Worm (Caenorhabditis elegans) whole organism, L1 larva: ENCODE data around the gene F48E3.6.

Source experiments
- C04F5.9 ChIP-seq: sonication (generic microtip); optimal IDR thresholded peaks from 2 replicates; lab custom pipeline; 2016; ENCODE audit warnings: missing genetic modification characterization, missing compliant biosample characterization
- C16A3.4 ChIP-seq: fragments of 150-350 bp; optimal IDR thresholded peaks from 2 replicates; lab custom pipeline; 2014; ENCODE audit warnings: missing biosample characterization, missing genetic modification characterization
- C34B4.2 ChIP-seq: sonication (generic microtip); optimal IDR thresholded peaks from 2 replicates; lab custom pipeline; 2017; ENCODE audit warnings: mild to moderate bottlenecking, missing genetic modification characterization, missing compliant biosample characterization
- F16B12.6 ChIP-seq: fragments of 150-350 bp; optimal IDR thresholded peaks from 2 replicates; lab custom pipeline; 2014; ENCODE audit warnings: missing biosample characterization, missing genetic modification characterization
- Y116A8C.19 ChIP-seq: sonication (generic microtip); optimal IDR thresholded peaks from 2 replicates; lab custom pipeline; 2016; ENCODE audit warnings: missing compliant biosample characterization, missing genetic modification characterization, borderline replicate concordance
- aly-2 ChIP-seq: fragments of 150-350 bp; optimal IDR thresholded peaks from 2 replicates; lab custom pipeline; 2014; ENCODE audit warnings: missing biosample characterization, missing genetic modification characterization
- ama-1 ChIP-seq: fragments of 150-350 bp; optimal IDR thresholded peaks from 2 replicates; lab custom pipeline; 2014
- ceh-63 ChIP-seq: fragments of 200-800 bp; sonication (Bioruptor generic); optimal IDR thresholded peaks from 2 replicates; lab custom pipeline; 2018; ENCODE audit warnings: mild to moderate bottlenecking, missing genetic modification characterization, missing compliant biosample characterization
- ceh-82 ChIP-seq, 3 experiments: fragments of 150-350 bp in 1 of 3; sonication (generic microtip) in 2 of 3; optimal IDR thresholded peaks; 2 replicates each; lab custom pipeline; 2014 to 2017; ENCODE audit warnings: missing biosample characterization in 3 of 3, missing genetic modification characterization in 3 of 3
- ceh-90 ChIP-seq: sonication (generic microtip); optimal IDR thresholded peaks from 2 replicates; lab custom pipeline; 2016; ENCODE audit warnings: missing genetic modification characterization, missing compliant biosample characterization
- ces-1 ChIP-seq: fragments of 150-350 bp; optimal IDR thresholded peaks from 2 replicates; lab custom pipeline; 2014; ENCODE audit warnings: missing biosample characterization, missing genetic modification reagents, missing genetic modification characterization
- dpl-1 ChIP-seq, 3 experiments: fragments of 150-350 bp in 2 of 3; sonication (generic microtip) in 1 of 3; optimal IDR thresholded peaks; 2 replicates each; lab custom pipeline; 2014 to 2017; ENCODE audit warnings: missing biosample characterization in 3 of 3, missing genetic modification characterization in 3 of 3, missing genetic modification reagents in 3 of 3
- dsc-1 ChIP-seq: sonication (generic microtip); optimal IDR thresholded peaks from 2 replicates; lab custom pipeline; 2016; ENCODE audit warnings: mild to moderate bottlenecking, missing genetic modification characterization, missing compliant biosample characterization
- egl-13 ChIP-seq: sonication (generic microtip); optimal IDR thresholded peaks from 2 replicates; lab custom pipeline; 2016; ENCODE audit warnings: missing genotype, missing genetic modification reagents, missing genetic modification characterization, missing compliant biosample characterization
- elt-2 ChIP-seq: sonication (generic microtip); optimal IDR thresholded peaks from 2 replicates; lab custom pipeline; 2016; ENCODE audit warnings: missing genetic modification characterization, mild to moderate bottlenecking, inconsistent platforms, missing compliant biosample characterization, missing genetic modification reagents
- ets-5 ChIP-seq: fragments of 200-800 bp; sonication (Bioruptor generic); IDR thresholded peaks from 2 replicates; pipeline ENCODE4 v1.3.6; 2022; ENCODE audit warnings: missing genetic modification characterization, missing compliant biosample characterization
- fkh-4 ChIP-seq: sonication (generic microtip); optimal IDR thresholded peaks from 2 replicates; lab custom pipeline; 2016; ENCODE audit warnings: missing compliant biosample characterization, missing genetic modification characterization, borderline replicate concordance
- fkh-8 ChIP-seq: sonication (generic microtip); optimal IDR thresholded peaks from 2 replicates; lab custom pipeline; 2016; ENCODE audit warnings: mild to moderate bottlenecking, missing genetic modification characterization, missing compliant biosample characterization
- fos-1 ChIP-seq: fragments of 150-350 bp; optimal IDR thresholded peaks from 2 replicates; lab custom pipeline; 2014; ENCODE audit warnings: missing biosample characterization, missing genetic modification characterization
- hlh-4 ChIP-seq: sonication (generic microtip); optimal IDR thresholded peaks from 2 replicates; lab custom pipeline; 2016; ENCODE audit warnings: mild to moderate bottlenecking, missing genetic modification characterization, missing compliant biosample characterization
- hpl-2 ChIP-seq: fragments of 150-350 bp; optimal IDR thresholded peaks from 2 replicates; lab custom pipeline; 2014; ENCODE audit warnings: missing biosample characterization, missing genetic modification reagents, missing genetic modification characterization
- irx-1 ChIP-seq: sonication (generic microtip); optimal IDR thresholded peaks from 2 replicates; lab custom pipeline; 2016; ENCODE audit warnings: missing genetic modification characterization, missing compliant biosample characterization
- jun-1 ChIP-seq: fragments of 150-350 bp; optimal IDR thresholded peaks from 2 replicates; lab custom pipeline; 2014; ENCODE audit warnings: missing biosample characterization, missing genetic modification reagents, missing genetic modification characterization
- lin-14 ChIP-seq: fragments of 200-800 bp; sonication (Bioruptor generic); optimal IDR thresholded peaks from 2 replicates; lab custom pipeline; 2018; ENCODE audit warnings: mild to moderate bottlenecking, missing genetic modification characterization, moderate library complexity, missing compliant biosample characterization
- lin-15B ChIP-seq: fragments of 150-350 bp; sonication (generic microtip); optimal IDR thresholded peaks from 3 replicates; lab custom pipeline; 2014; ENCODE audit warnings: missing biosample characterization, missing genetic modification characterization
- lin-35 ChIP-seq, 2 experiments: fragments of 150-350 bp; optimal IDR thresholded peaks; 2 replicates each; lab custom pipeline; 2014; ENCODE audit warnings: missing biosample characterization in 2 of 2, missing genetic modification characterization in 2 of 2, missing genetic modification reagents in 2 of 2
- lir-3 ChIP-seq: sonication (generic microtip); optimal IDR thresholded peaks from 2 replicates; lab custom pipeline; 2016; ENCODE audit warnings: mild to moderate bottlenecking, missing genetic modification characterization, moderate library complexity, missing compliant biosample characterization; ENCODE audit not compliant: poor library complexity
- lsy-2 ChIP-seq, 2 experiments: fragments of 150-350 bp; optimal IDR thresholded peaks; 2 replicates each; lab custom pipeline; 2014; ENCODE audit warnings: missing biosample characterization in 2 of 2, missing genetic modification characterization in 2 of 2
- mdl-1 ChIP-seq, 2 experiments: fragments of 150-350 bp; optimal IDR thresholded peaks; 2 replicates each; lab custom pipeline; 2014 to 2017; ENCODE audit warnings: missing biosample characterization in 2 of 2, missing genetic modification characterization in 2 of 2, inconsistent platforms in 1 of 2
- nhr-11 ChIP-seq: fragments of 150-350 bp; optimal IDR thresholded peaks from 2 replicates; lab custom pipeline; 2014; ENCODE audit warnings: missing biosample characterization, missing genetic modification characterization
- nhr-12 ChIP-seq: sonication (generic microtip); optimal IDR thresholded peaks from 2 replicates; lab custom pipeline; 2017; ENCODE audit warnings: missing biosample characterization, missing genetic modification characterization
- nhr-19 ChIP-seq: fragments of 200-800 bp; sonication (Bioruptor generic); conservative IDR thresholded peaks from 2 replicates; pipeline ENCODE4 v1.3.6; 2022; ENCODE audit warnings: missing genetic modification characterization, missing compliant biosample characterization
- nhr-20 ChIP-seq: sonication (generic microtip); optimal IDR thresholded peaks from 2 replicates; lab custom pipeline; 2016; ENCODE audit warnings: mild to moderate bottlenecking, missing genetic modification characterization, missing compliant biosample characterization
- nhr-237 ChIP-seq: fragments of 150-350 bp; optimal IDR thresholded peaks from 2 replicates; lab custom pipeline; 2014; ENCODE audit warnings: missing biosample characterization, missing genetic modification characterization
- nhr-28 ChIP-seq: fragments of 150-350 bp; optimal IDR thresholded peaks from 2 replicates; lab custom pipeline; 2014; ENCODE audit warnings: missing biosample characterization, missing genetic modification characterization
- nhr-47 ChIP-seq: sonication (generic microtip); optimal IDR thresholded peaks from 2 replicates; lab custom pipeline; 2016; ENCODE audit warnings: mild to moderate bottlenecking, missing genetic modification characterization, moderate library complexity, missing compliant biosample characterization
- nhr-77 ChIP-seq: fragments of 150-350 bp; optimal IDR thresholded peaks from 2 replicates; lab custom pipeline; 2014; ENCODE audit warnings: missing biosample characterization, missing genetic modification characterization
- nhr-84 ChIP-seq: sonication (generic microtip); optimal IDR thresholded peaks from 2 replicates; lab custom pipeline; 2017; ENCODE audit warnings: missing biosample characterization, missing genetic modification characterization
- nhr-85 ChIP-seq: sonication (generic microtip); peaks from one replicate; lab custom pipeline; 2016; ENCODE audit warnings: missing genetic modification characterization, inconsistent platforms, missing compliant biosample characterization
- nhr-90 ChIP-seq: sonication (generic microtip); optimal IDR thresholded peaks from 2 replicates; lab custom pipeline; 2016; ENCODE audit warnings: mild to moderate bottlenecking, missing genetic modification characterization, missing compliant biosample characterization; ENCODE audit not compliant: poor library complexity
- pag-3 ChIP-seq: sonication (generic microtip); optimal IDR thresholded peaks from 2 replicates; lab custom pipeline; 2017; ENCODE audit warnings: missing genetic modification characterization, mild to moderate bottlenecking, missing compliant biosample characterization, antibody characterized with exemption, borderline replicate concordance; ENCODE audit not compliant: insufficient read depth
- rnt-1 ChIP-seq: sonication (generic microtip); optimal IDR thresholded peaks from 2 replicates; lab custom pipeline; 2016; ENCODE audit warnings: mild to moderate bottlenecking, missing genetic modification characterization, moderate library complexity, missing compliant biosample characterization
- skn-1 ChIP-seq: fragments of 150-350 bp; optimal IDR thresholded peaks from 2 replicates; lab custom pipeline; 2014; ENCODE audit warnings: missing biosample characterization, missing genetic modification characterization
- snpc-4 ChIP-seq: fragments of 150-350 bp; optimal IDR thresholded peaks from 2 replicates; lab custom pipeline; 2014; ENCODE audit warnings: missing biosample characterization, missing genetic modification characterization
- sox-4 ChIP-seq: sonication (generic microtip); optimal IDR thresholded peaks from 2 replicates; lab custom pipeline; 2016; ENCODE audit warnings: missing genetic modification characterization, missing compliant biosample characterization
- sptf-1 ChIP-seq: fragments of 150-350 bp; optimal IDR thresholded peaks from 2 replicates; lab custom pipeline; 2014; ENCODE audit warnings: missing biosample characterization, missing genetic modification characterization
- sup-37 ChIP-seq: fragments of 200-800 bp; sonication (Bioruptor generic); optimal IDR thresholded peaks from 2 replicates; lab custom pipeline; 2018; ENCODE audit warnings: mild to moderate bottlenecking, missing genetic modification characterization, missing compliant biosample characterization
- tbx-2 ChIP-seq: sonication (generic microtip); optimal IDR thresholded peaks from 2 replicates; lab custom pipeline; 2016; ENCODE audit warnings: missing genetic modification characterization, missing compliant biosample characterization
- tlp-1 ChIP-seq: fragments of 150-350 bp; optimal IDR thresholded peaks from 2 replicates; lab custom pipeline; 2014; ENCODE audit warnings: missing biosample characterization, missing genetic modification characterization
- unc-130 ChIP-seq: fragments of 150-350 bp; optimal IDR thresholded peaks from 2 replicates; lab custom pipeline; 2017; ENCODE audit warnings: missing biosample characterization, missing genetic modification characterization, inconsistent platforms
- unc-30 ChIP-seq: sonication (generic microtip); optimal IDR thresholded peaks from 2 replicates; lab custom pipeline; 2017; ENCODE audit warnings: missing biosample characterization, missing genetic modification characterization
- xbp-1 ChIP-seq: sonication (generic microtip); optimal IDR thresholded peaks from 2 replicates; lab custom pipeline; 2016; ENCODE audit warnings: missing genetic modification characterization, missing compliant biosample characterization
- zip-4 ChIP-seq: fragments of 200-800 bp; sonication (Bioruptor generic); optimal IDR thresholded peaks from 2 replicates; lab custom pipeline; 2018; ENCODE audit warnings: mild to moderate bottlenecking, missing genetic modification characterization, moderate library complexity, missing compliant biosample characterization
- ztf-4 ChIP-seq: fragments of 150-350 bp; optimal IDR thresholded peaks from 2 replicates; lab custom pipeline; 2014; ENCODE audit warnings: missing biosample characterization, missing genetic modification characterization

F48E3.6 gene

ce11 chrX:7474968-7475433, 27.7 kb downstream of the F48E3.6 start, which contains the start of gene coh-1 (continued):
- TF ChIP-seq hpl-2 (GFP tag; lab: Kevin White, UChicago), result no peak
- peak; percentile 16 for TF ChIP-seq irx-1
- TF ChIP-seq ceh-63 (GFP tag; lab: Kevin White, UChicago), result no peak
- peak; percentile 74 for TF ChIP-seq xbp-1 (tag; lab: Kevin White, UChicago)
- no peak for TF ChIP-seq nhr-12 (tag; lab: Kevin White, UChicago)
- TF ChIP-seq mdl-1 (tag; optimal IDR thresholded peaks at IDR 0.05; lab: Kevin White, UChicago), result peak in 1 of 2 experiments; percentile 69
- no peak for TF ChIP-seq elt-2 (tag; lab: Kevin White, UChicago)
- no peak for TF ChIP-seq ztf-4
- TF ChIP-seq nhr-77 (tag; lab: Kevin White, UChicago), result peak; percentile 15
- no peak for TF ChIP-seq sptf-1 (tag; lab: Kevin White, UChicago)
- peak; percentile 14 to 69 (median 27) for TF ChIP-seq ceh-82 (tag; optimal IDR thresholded peaks at IDR 0.05; lab: Kevin White, UChicago)
- no peak for TF ChIP-seq nhr-11
- peak; percentile 39 for TF ChIP-seq snpc-4
- peak; percentile 89 for TF ChIP-seq F16B12.6 (tag; lab: Kevin White, UChicago)
- peak; percentile 54 to 78 for TF ChIP-seq lsy-2 (tag; optimal IDR thresholded peaks at IDR 0.05; lab: Kevin White, UChicago)
- peak; percentile 37; the same call in 1 of the 2 replicates for TF ChIP-seq nhr-19
- peak; percentile 89 for TF ChIP-seq lin-14 (GFP tag; lab: Kevin White, UChicago)
- TF ChIP-seq fos-1 (tag; lab: Kevin White, UChicago), result peak; percentile 66
- no peak for TF ChIP-seq nhr-237 (tag; lab: Kevin White, UChicago)
- TF ChIP-seq nhr-47, result peak; percentile 69
- peak; percentile 59 for TF ChIP-seq C16A3.4 (tag; lab: Kevin White, UChicago)
- no peak for TF ChIP-seq unc-130
- TF ChIP-seq sup-37 (GFP tag; lab: Kevin White, UChicago), result no peak
- peak; percentile 34 for TF ChIP-seq egl-13
- TF ChIP-seq nhr-28, result no peak
- TF ChIP-seq nhr-90 (tag; lab: Kevin White, UChicago), result peak; percentile 16
- TF ChIP-seq ceh-90 (tag; lab: Kevin White, UChicago), result no peak
- TF ChIP-seq lir-3 (tag; lab: Kevin White, UChicago), result no peak
- no peak for TF ChIP-seq Y116A8C.19 (tag; lab: Kevin White, UChicago)
- TF ChIP-seq fkh-4, result no peak
- TF ChIP-seq nhr-20 (tag; lab: Kevin White, UChicago), result peak; percentile 60
- TF ChIP-seq nhr-84 (tag; lab: Kevin White, UChicago), result no peak
- peak; percentile 2 for TF ChIP-seq jun-1
- no peak for TF ChIP-seq sox-4 (tag; lab: Kevin White, UChicago)
- no peak for TF ChIP-seq ces-1
- TF ChIP-seq C04F5.9, result no peak
- TF ChIP-seq hlh-4 (tag; lab: Kevin White, UChicago), result no peak
- no peak for TF ChIP-seq unc-30
- TF ChIP-seq lin-15B, result peak; percentile 27
- TF ChIP-seq dsc-1 (tag; lab: Kevin White, UChicago), result peak; percentile 56
- no peak for TF ChIP-seq aly-2 (tag; lab: Kevin White, UChicago)
- peak; percentile 8 to 40 (median 34) for TF ChIP-seq dpl-1 (GFP tag; optimal IDR thresholded peaks at IDR 0.05; lab: Kevin White, UChicago)
- no peak for TF ChIP-seq pag-3
- peak; percentile 69 for TF ChIP-seq tbx-2 (tag; lab: Kevin White, UChicago)
- no peak for TF ChIP-seq C34B4.2 (tag; lab: Kevin White, UChicago)
- TF ChIP-seq lin-35 (GFP tag; optimal IDR thresholded peaks at IDR 0.05; lab: Kevin White, UChicago), result peak; percentile 41 to 75
- TF ChIP-seq skn-1 (tag; lab: Kevin White, UChicago), result peak; percentile 55
- TF ChIP-seq zip-4, result no peak
- TF ChIP-seq ama-1 (lab: Kevin White, UChicago), result no peak
- no peak for TF ChIP-seq tlp-1 (tag; lab: Kevin White, UChicago)
- peak; percentile 59 for TF ChIP-seq fkh-8 (tag; lab: Kevin White, UChicago)
- peak; percentile 70 for TF ChIP-seq nhr-85 (tag; lab: Kevin White, UChicago)
- TF ChIP-seq rnt-1 (tag; lab: Kevin White, UChicago), result peak; percentile 57
- TF ChIP-seq ets-5 (GFP tag; lab: Robert Waterston, UW), result no peak
